Worm (Caenorhabditis elegans) whole organism, L1 larva: ENCODE measurements around the gene ptr-1.
A peak's percentile ranks its signal among the peaks of the same experiment; 100 is the strongest.

Experiments used
- C04F5.9 ChIP-seq: sonication (generic microtip); optimal IDR thresholded peaks from 2 replicates; lab custom pipeline; 2016; ENCODE audit warnings: missing genetic modification characterization, missing compliant biosample characterization
- C16A3.4 ChIP-seq: fragments of 150-350 bp; optimal IDR thresholded peaks from 2 replicates; lab custom pipeline; 2014; ENCODE audit warnings: missing biosample characterization, missing genetic modification characterization
- C34B4.2 ChIP-seq: sonication (generic microtip); optimal IDR thresholded peaks from 2 replicates; lab custom pipeline; 2017; ENCODE audit warnings: mild to moderate bottlenecking, missing genetic modification characterization, missing compliant biosample characterization
- F16B12.6 ChIP-seq: fragments of 150-350 bp; optimal IDR thresholded peaks from 2 replicates; lab custom pipeline; 2014; ENCODE audit warnings: missing biosample characterization, missing genetic modification characterization
- Y116A8C.19 ChIP-seq: sonication (generic microtip); optimal IDR thresholded peaks from 2 replicates; lab custom pipeline; 2016; ENCODE audit warnings: missing compliant biosample characterization, missing genetic modification characterization, borderline replicate concordance
- aha-1 ChIP-seq: fragments of 150-350 bp; optimal IDR thresholded peaks from 2 replicates; lab custom pipeline; 2014; ENCODE audit warnings: missing biosample characterization, missing genetic modification characterization
- aly-2 ChIP-seq: fragments of 150-350 bp; optimal IDR thresholded peaks from 2 replicates; lab custom pipeline; 2014; ENCODE audit warnings: missing biosample characterization, missing genetic modification characterization
- ama-1 ChIP-seq: fragments of 150-350 bp; optimal IDR thresholded peaks from 2 replicates; lab custom pipeline; 2014
- ceh-8 ChIP-seq: fragments of 200-800 bp; sonication (Bioruptor generic); optimal IDR thresholded peaks from 2 replicates; lab custom pipeline; 2018; ENCODE audit warnings: mild to moderate bottlenecking, missing genetic modification characterization, moderate library complexity, missing compliant biosample characterization
- ceh-88 ChIP-seq: fragments of 200-800 bp; sonication (Bioruptor generic); IDR thresholded peaks from 2 replicates; pipeline ENCODE4 v1.3.6; 2022; ENCODE audit warnings: missing genetic modification characterization, missing compliant biosample characterization
- ceh-90 ChIP-seq: sonication (generic microtip); optimal IDR thresholded peaks from 2 replicates; lab custom pipeline; 2016; ENCODE audit warnings: missing genetic modification characterization, missing compliant biosample characterization
- ces-1 ChIP-seq: fragments of 150-350 bp; optimal IDR thresholded peaks from 2 replicates; lab custom pipeline; 2014; ENCODE audit warnings: missing biosample characterization, missing genetic modification reagents, missing genetic modification characterization
- efl-1 ChIP-seq, 4 experiments: fragments of 150-350 bp; optimal IDR thresholded peaks in 3 of 4; peaks in 1 of 4; 1 replicate in 1 of 4; 2 replicates in 3 of 4; lab custom pipeline; 2014; ENCODE audit warnings: missing biosample characterization in 2 of 4, missing genetic modification characterization in 2 of 4, missing genetic modification reagents in 2 of 4
- efl-3 ChIP-seq: fragments of 200-800 bp; sonication (Bioruptor generic); optimal IDR thresholded peaks from 2 replicates; lab custom pipeline; 2018; ENCODE audit warnings: mild to moderate bottlenecking, missing genetic modification characterization, missing compliant biosample characterization
- egl-13 ChIP-seq: sonication (generic microtip); optimal IDR thresholded peaks from 2 replicates; lab custom pipeline; 2016; ENCODE audit warnings: missing genotype, missing genetic modification reagents, missing genetic modification characterization, missing compliant biosample characterization
- elt-2 ChIP-seq: sonication (generic microtip); optimal IDR thresholded peaks from 2 replicates; lab custom pipeline; 2016; ENCODE audit warnings: missing genetic modification characterization, mild to moderate bottlenecking, inconsistent platforms, missing compliant biosample characterization, missing genetic modification reagents
- elt-3 ChIP-seq, 6 experiments: fragments of 150-350 bp in 1 of 6; sonication (generic microtip); optimal IDR thresholded peaks; 2 replicates each; lab custom pipeline; 2017 to 2018; ENCODE audit warnings: missing biosample characterization in 6 of 6, missing genetic modification characterization in 6 of 6, inconsistent platforms in 1 of 6
- ets-5 ChIP-seq: fragments of 200-800 bp; sonication (Bioruptor generic); IDR thresholded peaks from 2 replicates; pipeline ENCODE4 v1.3.6; 2022; ENCODE audit warnings: missing genetic modification characterization, missing compliant biosample characterization
- fkh-4 ChIP-seq: sonication (generic microtip); optimal IDR thresholded peaks from 2 replicates; lab custom pipeline; 2016; ENCODE audit warnings: missing compliant biosample characterization, missing genetic modification characterization, borderline replicate concordance
- fkh-8 ChIP-seq: sonication (generic microtip); optimal IDR thresholded peaks from 2 replicates; lab custom pipeline; 2016; ENCODE audit warnings: mild to moderate bottlenecking, missing genetic modification characterization, missing compliant biosample characterization
- hlh-4 ChIP-seq: sonication (generic microtip); optimal IDR thresholded peaks from 2 replicates; lab custom pipeline; 2016; ENCODE audit warnings: mild to moderate bottlenecking, missing genetic modification characterization, missing compliant biosample characterization
- hpl-2 ChIP-seq: fragments of 150-350 bp; optimal IDR thresholded peaks from 2 replicates; lab custom pipeline; 2014; ENCODE audit warnings: missing biosample characterization, missing genetic modification reagents, missing genetic modification characterization
- irx-1 ChIP-seq: sonication (generic microtip); optimal IDR thresholded peaks from 2 replicates; lab custom pipeline; 2016; ENCODE audit warnings: missing genetic modification characterization, missing compliant biosample characterization
- isw-1 ChIP-seq: fragments of 200-800 bp; sonication (Bioruptor generic); IDR thresholded peaks from 2 replicates; pipeline ENCODE4 v1.3.6; 2022; ENCODE audit warnings: missing genetic modification characterization, missing compliant biosample characterization
- jun-1 ChIP-seq: fragments of 150-350 bp; optimal IDR thresholded peaks from 2 replicates; lab custom pipeline; 2014; ENCODE audit warnings: missing biosample characterization, missing genetic modification reagents, missing genetic modification characterization
- lin-13 ChIP-seq: fragments of 150-350 bp; optimal IDR thresholded peaks from 2 replicates; lab custom pipeline; 2014; ENCODE audit warnings: missing biosample characterization, missing genetic modification reagents, missing genetic modification characterization
- lin-14 ChIP-seq: fragments of 200-800 bp; sonication (Bioruptor generic); optimal IDR thresholded peaks from 2 replicates; lab custom pipeline; 2018; ENCODE audit warnings: mild to moderate bottlenecking, missing genetic modification characterization, moderate library complexity, missing compliant biosample characterization
- lin-15B ChIP-seq: fragments of 150-350 bp; sonication (generic microtip); optimal IDR thresholded peaks from 3 replicates; lab custom pipeline; 2014; ENCODE audit warnings: missing biosample characterization, missing genetic modification characterization
- lin-35 ChIP-seq, 2 experiments: fragments of 150-350 bp; optimal IDR thresholded peaks; 2 replicates each; lab custom pipeline; 2014; ENCODE audit warnings: missing biosample characterization in 2 of 2, missing genetic modification characterization in 2 of 2, missing genetic modification reagents in 2 of 2
- lin-39 ChIP-seq: fragments of 150-350 bp; optimal IDR thresholded peaks from 2 replicates; lab custom pipeline; 2014; ENCODE audit warnings: missing biosample characterization, missing genetic modification reagents, missing genetic modification characterization
- lir-3 ChIP-seq: sonication (generic microtip); optimal IDR thresholded peaks from 2 replicates; lab custom pipeline; 2016; ENCODE audit warnings: mild to moderate bottlenecking, missing genetic modification characterization, moderate library complexity, missing compliant biosample characterization; ENCODE audit not compliant: poor library complexity
- lsy-2 ChIP-seq, 2 experiments: fragments of 150-350 bp; optimal IDR thresholded peaks; 2 replicates each; lab custom pipeline; 2014; ENCODE audit warnings: missing biosample characterization in 2 of 2, missing genetic modification characterization in 2 of 2
- mdl-1 ChIP-seq, 2 experiments: fragments of 150-350 bp; optimal IDR thresholded peaks; 2 replicates each; lab custom pipeline; 2014 to 2017; ENCODE audit warnings: missing biosample characterization in 2 of 2, missing genetic modification characterization in 2 of 2, inconsistent platforms in 1 of 2
- mef-2 ChIP-seq: fragments of 150-350 bp; optimal IDR thresholded peaks from 2 replicates; lab custom pipeline; 2014; ENCODE audit warnings: missing biosample characterization, missing genetic modification characterization
- mep-1 ChIP-seq: fragments of 150-350 bp; optimal IDR thresholded peaks from 2 replicates; lab custom pipeline; 2014; ENCODE audit warnings: missing biosample characterization, missing genetic modification characterization
- nhr-11 ChIP-seq: fragments of 150-350 bp; optimal IDR thresholded peaks from 2 replicates; lab custom pipeline; 2014; ENCODE audit warnings: missing biosample characterization, missing genetic modification characterization
- nhr-237 ChIP-seq: fragments of 150-350 bp; optimal IDR thresholded peaks from 2 replicates; lab custom pipeline; 2014; ENCODE audit warnings: missing biosample characterization, missing genetic modification characterization
- nhr-28 ChIP-seq: fragments of 150-350 bp; optimal IDR thresholded peaks from 2 replicates; lab custom pipeline; 2014; ENCODE audit warnings: missing biosample characterization, missing genetic modification characterization
- nhr-47 ChIP-seq: sonication (generic microtip); optimal IDR thresholded peaks from 2 replicates; lab custom pipeline; 2016; ENCODE audit warnings: mild to moderate bottlenecking, missing genetic modification characterization, moderate library complexity, missing compliant biosample characterization
- nhr-77 ChIP-seq: fragments of 150-350 bp; optimal IDR thresholded peaks from 2 replicates; lab custom pipeline; 2014; ENCODE audit warnings: missing biosample characterization, missing genetic modification characterization
- nhr-85 ChIP-seq: sonication (generic microtip); peaks from one replicate; lab custom pipeline; 2016; ENCODE audit warnings: missing genetic modification characterization, inconsistent platforms, missing compliant biosample characterization
- pag-3 ChIP-seq: sonication (generic microtip); optimal IDR thresholded peaks from 2 replicates; lab custom pipeline; 2017; ENCODE audit warnings: missing genetic modification characterization, mild to moderate bottlenecking, missing compliant biosample characterization, antibody characterized with exemption, borderline replicate concordance; ENCODE audit not compliant: insufficient read depth
- pax-3 ChIP-seq: fragments of 200-800 bp; sonication (Bioruptor generic); optimal IDR thresholded peaks from 2 replicates; lab custom pipeline; 2018; ENCODE audit warnings: mild to moderate bottlenecking, missing genetic modification characterization, moderate library complexity, missing compliant biosample characterization
- pqm-1 ChIP-seq: sonication (generic microtip); optimal IDR thresholded peaks from 3 replicates; lab custom pipeline; 2017; ENCODE audit warnings: missing biosample characterization, missing genetic modification characterization
- skn-1 ChIP-seq: fragments of 150-350 bp; optimal IDR thresholded peaks from 2 replicates; lab custom pipeline; 2014; ENCODE audit warnings: missing biosample characterization, missing genetic modification characterization
- sptf-1 ChIP-seq: fragments of 150-350 bp; optimal IDR thresholded peaks from 2 replicates; lab custom pipeline; 2014; ENCODE audit warnings: missing biosample characterization, missing genetic modification characterization
- sup-37 ChIP-seq: fragments of 200-800 bp; sonication (Bioruptor generic); optimal IDR thresholded peaks from 2 replicates; lab custom pipeline; 2018; ENCODE audit warnings: mild to moderate bottlenecking, missing genetic modification characterization, missing compliant biosample characterization
- tbx-2 ChIP-seq: sonication (generic microtip); optimal IDR thresholded peaks from 2 replicates; lab custom pipeline; 2016; ENCODE audit warnings: missing genetic modification characterization, missing compliant biosample characterization
- tlp-1 ChIP-seq: fragments of 150-350 bp; optimal IDR thresholded peaks from 2 replicates; lab custom pipeline; 2014; ENCODE audit warnings: missing biosample characterization, missing genetic modification characterization
- unc-130 ChIP-seq: fragments of 150-350 bp; optimal IDR thresholded peaks from 2 replicates; lab custom pipeline; 2017; ENCODE audit warnings: missing biosample characterization, missing genetic modification characterization, inconsistent platforms
- unc-86 ChIP-seq: sonication (generic microtip); optimal IDR thresholded peaks from 2 replicates; lab custom pipeline; 2016; ENCODE audit warnings: missing genetic modification characterization, missing compliant biosample characterization
- zag-1 ChIP-seq: fragments of 150-350 bp; optimal IDR thresholded peaks from 2 replicates; lab custom pipeline; 2014; ENCODE audit warnings: missing biosample characterization, missing genetic modification characterization
- ztf-11 ChIP-seq, 2 experiments: sonication (generic microtip); optimal IDR thresholded peaks; 2 replicates each; lab custom pipeline; 2016 to 2017; ENCODE audit warnings: missing genetic modification characterization in 2 of 2, missing biosample characterization in 1 of 2, missing compliant biosample characterization in 1 of 2
- ztf-4 ChIP-seq: fragments of 150-350 bp; optimal IDR thresholded peaks from 2 replicates; lab custom pipeline; 2014; ENCODE audit warnings: missing biosample characterization, missing genetic modification characterization

The ptr-1 gene

ce11 chrV:9212499-9212898 lies 31.0 kb upstream of the ptr-1 start:
- TF ChIP-seq pax-3 (tag; lab: Kevin White, UChicago) (no peak), tbx-2 (tag; lab: Kevin White, UChicago) (peak; percentile 5), unc-130 (no peak), fkh-8 (tag; lab: Kevin White, UChicago) (no peak), lin-39 (tag; lab: Kevin White, UChicago) (no peak), fkh-4 (no peak), ztf-4 (no peak), lin-13 (GFP tag; lab: Kevin White, UChicago) (peak; percentile 44), ceh-90 (tag; lab: Kevin White, UChicago) (no peak), ces-1 (GFP tag; lab: Kevin White, UChicago) (no peak), egl-13 (no peak), irx-1 (tag; lab: Kevin White, UChicago) (no peak), nhr-28 (tag; lab: Kevin White, UChicago) (no peak), F16B12.6 (no peak), aha-1 (tag; lab: Kevin White, UChicago) (no peak), elt-2 (tag; lab: Kevin White, UChicago) (no peak), mep-1 (tag; lab: Kevin White, UChicago) (peak; percentile 91), ztf-11 (tag; optimal IDR thresholded peaks at IDR 0.05; lab: Kevin White, UChicago) (no peak), efl-3 (GFP tag; lab: Kevin White, UChicago) (no peak), efl-1 (optimal IDR thresholded peaks at IDR 0.05; lab: Kevin White, UChicago) (peak; percentile 65 to 66), efl-1 (GFP tag; optimal IDR thresholded peaks at IDR 0.05 in 1 of 2; lab: Kevin White, UChicago) (peak; percentile 56 to 64), lin-14 (GFP tag; lab: Kevin White, UChicago) (peak; percentile 90), nhr-11 (tag; lab: Kevin White, UChicago) (no peak), C04F5.9 (tag; lab: Kevin White, UChicago) (no peak), elt-3 (tag; optimal IDR thresholded peaks at IDR 0.05; lab: Kevin White, UChicago) (peak in 1 of 6 experiments; percentile 48), pag-3 (tag; lab: Kevin White, UChicago) (no peak), Y116A8C.19 (no peak), tlp-1 (tag; lab: Kevin White, UChicago) (no peak), hpl-2 (GFP tag; lab: Kevin White, UChicago) (no peak), nhr-237 (no peak), lin-15B (tag; lab: Kevin White, UChicago) (peak; percentile 68), pqm-1 (tag; lab: Kevin White, UChicago) (no peak), C16A3.4 (tag; lab: Kevin White, UChicago) (peak; percentile 73), lin-35 (GFP tag; optimal IDR thresholded peaks at IDR 0.05; lab: Kevin White, UChicago) (peak; percentile 66 to 84), zag-1 (tag; lab: Kevin White, UChicago) (no peak), skn-1 (tag; lab: Kevin White, UChicago) (peak; percentile 47), mef-2 (no peak), mdl-1 (tag; optimal IDR thresholded peaks at IDR 0.05; lab: Kevin White, UChicago) (peak in 1 of 2 experiments; percentile 60), isw-1 (GFP tag; lab: Robert Waterston, UW) (no peak), nhr-85 (tag; lab: Kevin White, UChicago) (peak; percentile 23), aly-2 (no peak), jun-1 (no peak), sup-37 (no peak), ceh-88 (GFP tag; lab: Robert Waterston, UW) (no peak), ceh-8 (GFP tag; lab: Kevin White, UChicago) (no peak), hlh-4 (tag; lab: Kevin White, UChicago) (no peak), nhr-77 (no peak), lsy-2 (tag; optimal IDR thresholded peaks at IDR 0.05; lab: Kevin White, UChicago) (peak; percentile 48 to 84), ets-5 (GFP tag; lab: Robert Waterston, UW) (no peak), unc-86 (tag; lab: Kevin White, UChicago) (no peak), ama-1 (lab: Kevin White, UChicago) (no peak), C34B4.2 (no peak), nhr-47 (tag; lab: Kevin White, UChicago) (peak; percentile 38), lir-3 (tag; lab: Kevin White, UChicago) (peak; percentile 28), sptf-1 (tag; lab: Kevin White, UChicago) (no peak)
